Worm (Caenorhabditis elegans) whole organism, L1 larva: ENCODE measurements around the gene spv-1.

ENCODE experiments used
- C04F5.9 ChIP-seq: sonication (generic microtip); optimal IDR thresholded peaks from 2 replicates; lab custom pipeline; 2016; ENCODE audit warnings: missing genetic modification characterization, missing compliant biosample characterization
- Y116A8C.19 ChIP-seq: sonication (generic microtip); optimal IDR thresholded peaks from 2 replicates; lab custom pipeline; 2016; ENCODE audit warnings: missing compliant biosample characterization, missing genetic modification characterization, borderline replicate concordance
- blmp-1 ChIP-seq: fragments of 150-350 bp; optimal IDR thresholded peaks from 2 replicates; lab custom pipeline; 2014; ENCODE audit warnings: missing biosample characterization, missing genetic modification characterization
- ceh-63 ChIP-seq: fragments of 200-800 bp; sonication (Bioruptor generic); optimal IDR thresholded peaks from 2 replicates; lab custom pipeline; 2018; ENCODE audit warnings: mild to moderate bottlenecking, missing genetic modification characterization, missing compliant biosample characterization
- ceh-82 ChIP-seq, 3 experiments: fragments of 150-350 bp in 1 of 3; sonication (generic microtip) in 2 of 3; optimal IDR thresholded peaks; 2 replicates each; lab custom pipeline; 2014 to 2017; ENCODE audit warnings: missing biosample characterization in 3 of 3, missing genetic modification characterization in 3 of 3
- ceh-88 ChIP-seq: fragments of 200-800 bp; sonication (Bioruptor generic); IDR thresholded peaks from 2 replicates; pipeline ENCODE4 v1.3.6; 2022; ENCODE audit warnings: missing genetic modification characterization, missing compliant biosample characterization
- ceh-90 ChIP-seq: sonication (generic microtip); optimal IDR thresholded peaks from 2 replicates; lab custom pipeline; 2016; ENCODE audit warnings: missing genetic modification characterization, missing compliant biosample characterization
- egl-13 ChIP-seq: sonication (generic microtip); optimal IDR thresholded peaks from 2 replicates; lab custom pipeline; 2016; ENCODE audit warnings: missing genotype, missing genetic modification reagents, missing genetic modification characterization, missing compliant biosample characterization
- fkh-10 ChIP-seq: sonication (generic microtip); optimal IDR thresholded peaks from 2 replicates; lab custom pipeline; 2017; ENCODE audit warnings: missing biosample characterization, missing genetic modification reagents, missing genetic modification characterization
- fkh-8 ChIP-seq: sonication (generic microtip); optimal IDR thresholded peaks from 2 replicates; lab custom pipeline; 2016; ENCODE audit warnings: mild to moderate bottlenecking, missing genetic modification characterization, missing compliant biosample characterization
- grh-1 ChIP-seq: fragments of 200-800 bp; sonication (Bioruptor generic); IDR thresholded peaks from 2 replicates; pipeline ENCODE4 v1.3.6; 2022; ENCODE audit warnings: missing genetic modification reagents, missing genetic modification characterization, missing compliant biosample characterization
- hlh-4 ChIP-seq: sonication (generic microtip); optimal IDR thresholded peaks from 2 replicates; lab custom pipeline; 2016; ENCODE audit warnings: mild to moderate bottlenecking, missing genetic modification characterization, missing compliant biosample characterization
- hpl-2 ChIP-seq: fragments of 150-350 bp; optimal IDR thresholded peaks from 2 replicates; lab custom pipeline; 2014; ENCODE audit warnings: missing biosample characterization, missing genetic modification reagents, missing genetic modification characterization
- irx-1 ChIP-seq: sonication (generic microtip); optimal IDR thresholded peaks from 2 replicates; lab custom pipeline; 2016; ENCODE audit warnings: missing genetic modification characterization, missing compliant biosample characterization
- isw-1 ChIP-seq: fragments of 200-800 bp; sonication (Bioruptor generic); IDR thresholded peaks from 2 replicates; pipeline ENCODE4 v1.3.6; 2022; ENCODE audit warnings: missing genetic modification characterization, missing compliant biosample characterization
- jun-1 ChIP-seq: fragments of 150-350 bp; optimal IDR thresholded peaks from 2 replicates; lab custom pipeline; 2014; ENCODE audit warnings: missing biosample characterization, missing genetic modification reagents, missing genetic modification characterization
- lin-14 ChIP-seq: fragments of 200-800 bp; sonication (Bioruptor generic); optimal IDR thresholded peaks from 2 replicates; lab custom pipeline; 2018; ENCODE audit warnings: mild to moderate bottlenecking, missing genetic modification characterization, moderate library complexity, missing compliant biosample characterization
- lin-15B ChIP-seq: fragments of 150-350 bp; sonication (generic microtip); optimal IDR thresholded peaks from 3 replicates; lab custom pipeline; 2014; ENCODE audit warnings: missing biosample characterization, missing genetic modification characterization
- lin-35 ChIP-seq, 2 experiments: fragments of 150-350 bp; optimal IDR thresholded peaks; 2 replicates each; lab custom pipeline; 2014; ENCODE audit warnings: missing biosample characterization in 2 of 2, missing genetic modification characterization in 2 of 2, missing genetic modification reagents in 2 of 2
- lin-39 ChIP-seq: fragments of 150-350 bp; optimal IDR thresholded peaks from 2 replicates; lab custom pipeline; 2014; ENCODE audit warnings: missing biosample characterization, missing genetic modification reagents, missing genetic modification characterization
- lsy-2 ChIP-seq, 2 experiments: fragments of 150-350 bp; optimal IDR thresholded peaks; 2 replicates each; lab custom pipeline; 2014; ENCODE audit warnings: missing biosample characterization in 2 of 2, missing genetic modification characterization in 2 of 2
- mef-2 ChIP-seq: fragments of 150-350 bp; optimal IDR thresholded peaks from 2 replicates; lab custom pipeline; 2014; ENCODE audit warnings: missing biosample characterization, missing genetic modification characterization
- nhr-11 ChIP-seq: fragments of 150-350 bp; optimal IDR thresholded peaks from 2 replicates; lab custom pipeline; 2014; ENCODE audit warnings: missing biosample characterization, missing genetic modification characterization
- nhr-12 ChIP-seq: sonication (generic microtip); optimal IDR thresholded peaks from 2 replicates; lab custom pipeline; 2017; ENCODE audit warnings: missing biosample characterization, missing genetic modification characterization
- nhr-20 ChIP-seq: sonication (generic microtip); optimal IDR thresholded peaks from 2 replicates; lab custom pipeline; 2016; ENCODE audit warnings: mild to moderate bottlenecking, missing genetic modification characterization, missing compliant biosample characterization
- nhr-237 ChIP-seq: fragments of 150-350 bp; optimal IDR thresholded peaks from 2 replicates; lab custom pipeline; 2014; ENCODE audit warnings: missing biosample characterization, missing genetic modification characterization
- nhr-28 ChIP-seq: fragments of 150-350 bp; optimal IDR thresholded peaks from 2 replicates; lab custom pipeline; 2014; ENCODE audit warnings: missing biosample characterization, missing genetic modification characterization
- nhr-84 ChIP-seq: sonication (generic microtip); optimal IDR thresholded peaks from 2 replicates; lab custom pipeline; 2017; ENCODE audit warnings: missing biosample characterization, missing genetic modification characterization
- nhr-85 ChIP-seq: sonication (generic microtip); peaks from one replicate; lab custom pipeline; 2016; ENCODE audit warnings: missing genetic modification characterization, inconsistent platforms, missing compliant biosample characterization
- pag-3 ChIP-seq: sonication (generic microtip); optimal IDR thresholded peaks from 2 replicates; lab custom pipeline; 2017; ENCODE audit warnings: missing genetic modification characterization, mild to moderate bottlenecking, missing compliant biosample characterization, antibody characterized with exemption, borderline replicate concordance; ENCODE audit not compliant: insufficient read depth
- pax-3 ChIP-seq: fragments of 200-800 bp; sonication (Bioruptor generic); optimal IDR thresholded peaks from 2 replicates; lab custom pipeline; 2018; ENCODE audit warnings: mild to moderate bottlenecking, missing genetic modification characterization, moderate library complexity, missing compliant biosample characterization
- pqm-1 ChIP-seq: sonication (generic microtip); optimal IDR thresholded peaks from 3 replicates; lab custom pipeline; 2017; ENCODE audit warnings: missing biosample characterization, missing genetic modification characterization
- rnt-1 ChIP-seq: sonication (generic microtip); optimal IDR thresholded peaks from 2 replicates; lab custom pipeline; 2016; ENCODE audit warnings: mild to moderate bottlenecking, missing genetic modification characterization, moderate library complexity, missing compliant biosample characterization
- skn-1 ChIP-seq: fragments of 150-350 bp; optimal IDR thresholded peaks from 2 replicates; lab custom pipeline; 2014; ENCODE audit warnings: missing biosample characterization, missing genetic modification characterization
- snpc-4 ChIP-seq: fragments of 150-350 bp; optimal IDR thresholded peaks from 2 replicates; lab custom pipeline; 2014; ENCODE audit warnings: missing biosample characterization, missing genetic modification characterization
- sup-37 ChIP-seq: fragments of 200-800 bp; sonication (Bioruptor generic); optimal IDR thresholded peaks from 2 replicates; lab custom pipeline; 2018; ENCODE audit warnings: mild to moderate bottlenecking, missing genetic modification characterization, missing compliant biosample characterization
- tbx-2 ChIP-seq: sonication (generic microtip); optimal IDR thresholded peaks from 2 replicates; lab custom pipeline; 2016; ENCODE audit warnings: missing genetic modification characterization, missing compliant biosample characterization
- tlp-1 ChIP-seq: fragments of 150-350 bp; optimal IDR thresholded peaks from 2 replicates; lab custom pipeline; 2014; ENCODE audit warnings: missing biosample characterization, missing genetic modification characterization
- unc-130 ChIP-seq: fragments of 150-350 bp; optimal IDR thresholded peaks from 2 replicates; lab custom pipeline; 2017; ENCODE audit warnings: missing biosample characterization, missing genetic modification characterization, inconsistent platforms
- unc-30 ChIP-seq: sonication (generic microtip); optimal IDR thresholded peaks from 2 replicates; lab custom pipeline; 2017; ENCODE audit warnings: missing biosample characterization, missing genetic modification characterization
- unc-62 ChIP-seq: fragments of 150-350 bp; optimal IDR thresholded peaks from 2 replicates; lab custom pipeline; 2014; ENCODE audit warnings: missing biosample characterization, missing genetic modification reagents, missing genetic modification characterization
- unc-86 ChIP-seq: sonication (generic microtip); optimal IDR thresholded peaks from 2 replicates; lab custom pipeline; 2016; ENCODE audit warnings: missing genetic modification characterization, missing compliant biosample characterization
- unc-98 ChIP-seq: fragments of 200-800 bp; sonication (Bioruptor generic); IDR thresholded peaks from 2 replicates; pipeline ENCODE4 v1.3.6; 2022; ENCODE audit warnings: missing genetic modification characterization, missing compliant biosample characterization
- vab-15 ChIP-seq: sonication (generic microtip); optimal IDR thresholded peaks from 2 replicates; lab custom pipeline; 2017; ENCODE audit warnings: missing genotype, mild to moderate bottlenecking, missing genetic modification characterization, missing compliant biosample characterization
- xbp-1 ChIP-seq: sonication (generic microtip); optimal IDR thresholded peaks from 2 replicates; lab custom pipeline; 2016; ENCODE audit warnings: missing genetic modification characterization, missing compliant biosample characterization
- zag-1 ChIP-seq: fragments of 150-350 bp; optimal IDR thresholded peaks from 2 replicates; lab custom pipeline; 2014; ENCODE audit warnings: missing biosample characterization, missing genetic modification characterization
- zip-4 ChIP-seq: fragments of 200-800 bp; sonication (Bioruptor generic); optimal IDR thresholded peaks from 2 replicates; lab custom pipeline; 2018; ENCODE audit warnings: mild to moderate bottlenecking, missing genetic modification characterization, moderate library complexity, missing compliant biosample characterization
- ztf-11 ChIP-seq, 2 experiments: sonication (generic microtip); optimal IDR thresholded peaks; 2 replicates each; lab custom pipeline; 2016 to 2017; ENCODE audit warnings: missing genetic modification characterization in 2 of 2, missing biosample characterization in 1 of 2, missing compliant biosample characterization in 1 of 2
- ztf-4 ChIP-seq: fragments of 150-350 bp; optimal IDR thresholded peaks from 2 replicates; lab custom pipeline; 2014; ENCODE audit warnings: missing biosample characterization, missing genetic modification characterization

The spv-1 gene

DNA sequence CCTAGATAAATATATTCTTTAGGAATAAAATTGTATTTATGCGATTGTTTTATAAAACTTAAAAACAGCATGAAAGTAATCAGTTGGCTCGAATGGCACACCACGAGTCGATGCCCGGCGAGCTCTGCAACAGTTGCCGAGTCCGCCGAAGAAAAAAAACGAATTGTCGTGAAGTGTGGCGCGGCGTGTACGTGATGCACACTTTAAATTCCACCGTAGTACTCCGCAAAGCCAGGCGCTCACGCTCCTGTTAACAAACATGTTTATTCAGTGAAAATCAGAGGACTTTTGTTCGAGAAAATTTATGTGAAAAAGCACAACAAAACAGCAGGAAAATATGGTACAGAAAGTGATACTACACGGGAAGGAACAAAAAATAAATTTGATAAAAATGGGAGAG lies 57.9 kb downstream of the spv-1 start (continued):
- TF ChIP-seq blmp-1 (peak; percentile 54), xbp-1 (tag; lab: Kevin White, UChicago) (peak; percentile 35), pax-3 (tag; lab: Kevin White, UChicago) (no peak), vab-15 (tag; lab: Kevin White, UChicago) (peak; percentile 16), pqm-1 (tag; lab: Kevin White, UChicago) (no peak), isw-1 (peak; percentile 8), ztf-4 (no peak), snpc-4 (tag; lab: Kevin White, UChicago) (peak; percentile 33), ceh-90 (tag; lab: Kevin White, UChicago) (no peak), tlp-1 (tag; lab: Kevin White, UChicago) (no peak), tbx-2 (peak; percentile 33), nhr-28 (no peak), unc-130 (tag; lab: Kevin White, UChicago) (peak; percentile 54), lsy-2 (tag; optimal IDR thresholded peaks at IDR 0.05; lab: Kevin White, UChicago) (peak; percentile 90 to 98), jun-1 (no peak), mef-2 (tag; lab: Kevin White, UChicago) (no peak), pag-3 (peak; percentile 87), unc-62 (GFP tag; lab: Kevin White, UChicago) (no peak), fkh-10 (GFP tag; lab: Kevin White, UChicago) (no peak), nhr-11 (no peak), lin-14 (no peak), ceh-88 (GFP tag; lab: Robert Waterston, UW) (no peak), nhr-85 (tag; lab: Kevin White, UChicago) (peak; percentile 14), nhr-12 (no peak), ceh-82 (tag; optimal IDR thresholded peaks at IDR 0.05; lab: Kevin White, UChicago) (peak in 2 of 3 experiments; percentile 3 to 71), nhr-20 (tag; lab: Kevin White, UChicago) (peak; percentile 52), ceh-63 (GFP tag; lab: Kevin White, UChicago) (no peak), Y116A8C.19 (no peak), rnt-1 (tag; lab: Kevin White, UChicago) (peak; percentile 48), egl-13 (tag; lab: Kevin White, UChicago) (no peak), unc-98 (no peak), unc-30 (no peak), lin-39 (no peak), zag-1 (tag; lab: Kevin White, UChicago) (no peak), skn-1 (tag; lab: Kevin White, UChicago) (peak; percentile 10), grh-1 (no peak), lin-15B (peak; percentile 44), ztf-11 (tag; optimal IDR thresholded peaks at IDR 0.05; lab: Kevin White, UChicago) (no peak), sup-37 (GFP tag; lab: Kevin White, UChicago) (no peak), irx-1 (tag; lab: Kevin White, UChicago) (no peak)

DNA sequence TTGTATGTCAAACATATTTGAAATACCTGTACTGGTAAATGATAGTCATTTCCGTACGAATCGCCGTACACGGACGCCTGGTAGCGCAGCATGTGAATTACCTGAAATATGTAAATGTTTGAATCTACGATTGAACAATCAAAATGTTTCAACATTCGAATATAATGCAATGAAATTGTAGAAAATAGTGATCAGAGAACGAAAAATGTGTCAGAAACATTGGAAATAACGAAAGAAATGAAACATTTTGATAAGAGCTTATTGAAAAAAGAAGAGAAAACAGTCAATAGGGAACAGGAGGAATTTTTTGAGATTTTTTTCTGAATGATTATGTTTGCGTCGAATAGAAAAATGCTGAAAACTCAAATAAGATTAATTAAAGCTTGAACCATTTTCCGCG lies 58.4 kb downstream of the spv-1 start, which contains the start of gene ztf-17:
Gene ztf-17 (minus strand): TSS at position 101 of the 400 bp plus-strand sequence.
- TF ChIP-seq hlh-4 (tag; lab: Kevin White, UChicago) = no peak
- TF ChIP-seq fkh-8 (tag; lab: Kevin White, UChicago) = no peak
- TF ChIP-seq vab-15 (tag; lab: Kevin White, UChicago) = no peak
- no peak for TF ChIP-seq unc-86 (tag; lab: Kevin White, UChicago)
- no peak for TF ChIP-seq nhr-84
- TF ChIP-seq pax-3 (tag; lab: Kevin White, UChicago) = no peak
- no peak for TF ChIP-seq ceh-90 (tag; lab: Kevin White, UChicago)
- TF ChIP-seq zip-4 (GFP tag; lab: Kevin White, UChicago) = no peak
- no peak for TF ChIP-seq ztf-11 (tag; optimal IDR thresholded peaks at IDR 0.05; lab: Kevin White, UChicago)
- TF ChIP-seq lin-35 (GFP tag; optimal IDR thresholded peaks at IDR 0.05; lab: Kevin White, UChicago) = no peak
- TF ChIP-seq Y116A8C.19 = no peak
- no peak for TF ChIP-seq unc-62 (GFP tag; lab: Kevin White, UChicago)
- TF ChIP-seq hpl-2 = no peak
- no peak for TF ChIP-seq ceh-88 (GFP tag; lab: Robert Waterston, UW)
- TF ChIP-seq C04F5.9 (tag; lab: Kevin White, UChicago) = no peak
- TF ChIP-seq snpc-4 (tag; lab: Kevin White, UChicago) = no peak
- no peak for TF ChIP-seq nhr-237 (tag; lab: Kevin White, UChicago)
